Worm (Caenorhabditis elegans) whole organism, dauer: ENCODE data around the gene clec-210.

Experiments
- unc-62 ChIP-seq: sonication (generic microtip); optimal IDR thresholded peaks from 2 replicates; lab custom pipeline; 2017; ENCODE audit warnings: missing biosample characterization, missing genetic modification reagents, missing genetic modification characterization

clec-210 gene

DNA sequence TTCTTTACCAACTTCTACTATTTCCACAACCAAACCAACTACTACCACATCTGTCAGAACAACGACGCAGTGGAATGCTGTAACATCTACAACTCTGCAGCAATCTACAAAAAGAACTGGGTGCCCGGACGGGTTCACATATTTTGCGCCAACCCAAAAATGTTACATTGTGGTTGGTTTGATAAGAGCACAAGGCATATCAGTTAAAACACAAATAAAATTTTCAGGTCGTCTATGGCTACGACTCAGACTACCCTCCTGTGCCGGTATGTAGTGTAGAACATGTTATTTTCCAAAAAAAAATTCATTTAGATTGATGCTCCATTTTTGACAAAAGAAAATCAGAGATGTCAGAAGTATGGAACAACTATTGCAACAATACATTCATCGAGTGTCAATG, 1.0 kb downstream of the clec-210 start:
- TF ChIP-seq unc-62 (GFP tag; lab: Kevin White, UChicago): no peak

ce11 chrV:3121743-3122142, 3.6 kb downstream of the clec-210 start, which contains the start of gene srt-56:
TSS of gene srt-56 (minus strand) at chrV:3121843.
- TF ChIP-seq unc-62 (GFP tag; lab: Kevin White, UChicago): no peak

ce11 chrV:3122403-3122802, 4.2 kb downstream of the clec-210 start:
- TF ChIP-seq unc-62 (GFP tag; lab: Kevin White, UChicago): no peak

DNA sequence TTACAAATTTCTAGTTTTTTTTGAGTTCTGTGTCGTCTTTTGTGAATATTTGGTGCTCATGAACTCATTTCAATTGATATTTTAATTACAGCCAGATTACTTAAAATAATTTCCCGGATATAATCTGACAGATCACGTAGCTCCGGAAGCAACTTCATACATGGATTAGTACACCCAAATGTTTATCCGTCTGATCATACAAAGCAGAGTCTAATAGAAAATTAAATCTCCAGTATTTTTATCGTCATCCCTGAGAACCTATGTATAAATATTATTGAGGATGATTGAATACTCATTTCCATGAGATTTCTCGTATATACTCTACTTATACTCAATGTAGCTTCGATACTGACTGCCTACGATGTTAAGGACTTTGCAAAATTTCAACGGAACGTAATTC, 6.7 kb downstream of the clec-210 start, which contains the start of gene Y73C8C.12:
Gene Y73C8C.12 (plus strand): TSS at position 301 of the 400 bp plus-strand sequence.
- no peak for TF ChIP-seq unc-62 (GFP tag; lab: Kevin White, UChicago)

ce11 chrV:3127670-3128069, 9.5 kb downstream of the clec-210 start, which contains the start of gene Y73C8C.10:
TSS of gene Y73C8C.10 (minus strand) at chrV:3127770.
- TF ChIP-seq unc-62 (GFP tag; lab: Kevin White, UChicago): no peak

DNA sequence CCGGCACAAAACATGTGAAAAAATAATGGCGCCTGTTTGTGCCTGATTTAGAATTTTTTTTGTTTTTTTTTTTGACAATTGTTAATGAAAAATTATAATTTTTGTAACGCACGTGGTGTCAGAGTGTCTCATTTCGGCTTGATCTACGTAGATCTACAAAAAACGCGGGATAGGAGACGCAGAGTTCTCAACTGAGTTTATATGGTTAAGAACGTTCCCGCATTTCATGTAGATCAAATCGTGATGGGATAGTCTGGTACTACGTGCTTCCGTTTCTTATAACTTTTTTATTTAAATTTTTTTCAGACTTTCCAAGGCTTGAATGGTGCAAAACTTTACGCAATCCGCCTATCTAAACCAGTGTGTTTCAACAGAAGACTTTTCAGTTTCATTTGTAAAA, 10.6 kb downstream of the clec-210 start, which contains the start of gene tat-6:
Gene tat-6 (plus strand): TSS at position 301 of the 400 bp plus-strand sequence.
- no peak for TF ChIP-seq unc-62 (GFP tag; lab: Kevin White, UChicago)

DNA sequence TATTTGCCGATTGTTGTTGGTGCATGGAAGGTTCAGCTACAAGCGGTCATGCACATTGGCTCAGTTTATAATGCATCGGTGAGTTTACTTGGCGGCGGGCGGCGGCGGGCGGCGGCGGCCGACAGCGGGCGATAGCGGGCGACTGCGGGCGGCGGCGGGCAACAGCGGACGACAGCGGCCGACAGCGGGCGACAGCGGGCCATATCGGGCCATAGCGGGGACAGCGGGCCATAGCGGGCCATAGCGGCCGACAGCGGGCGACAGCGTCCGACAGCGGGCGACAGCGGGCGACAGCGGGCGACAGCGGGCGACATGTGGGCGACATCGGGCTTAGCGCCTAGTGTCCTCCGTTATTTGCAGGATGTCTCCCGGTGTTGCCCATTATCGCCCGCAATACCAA, 13.9 kb downstream of the clec-210 start:
- TF ChIP-seq unc-62 (GFP tag; lab: Kevin White, UChicago): no peak

- no peak for TF ChIP-seq unc-62 (GFP tag; lab: Kevin White, UChicago)
Observed at ce11 chrV:3133293-3133755, 15.1 kb downstream of the clec-210 start, which contains the start of gene F02C9.2. TSS of gene F02C9.2 (plus strand) at chrV:3133705.

DNA sequence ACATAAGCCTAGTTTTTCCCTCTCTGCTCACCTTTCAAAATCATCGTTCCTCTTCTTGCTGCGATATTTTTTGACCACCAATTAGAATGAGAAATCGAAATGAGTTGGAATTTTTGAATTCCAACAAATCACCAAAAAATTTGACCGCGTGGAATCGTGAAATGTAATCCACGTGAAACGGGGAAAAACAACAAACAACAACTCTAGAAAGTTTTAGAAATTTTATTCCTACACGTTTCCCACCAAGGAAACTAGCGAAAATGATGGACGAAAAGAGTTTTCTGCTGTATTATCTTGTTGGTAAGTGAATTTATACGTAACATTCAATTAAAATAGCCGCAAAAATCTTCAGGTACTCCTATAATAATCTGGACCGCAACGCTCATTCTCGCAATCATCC, 20.3 kb downstream of the clec-210 start, which contains the start of the genes irld-3 and F02C9.1:
Gene irld-3 (minus strand): TSS at position 101 of the 400 bp plus-strand sequence.
Gene F02C9.1 (plus strand): TSS at position 216 of the 400 bp plus-strand sequence.
- TF ChIP-seq unc-62 (GFP tag; lab: Kevin White, UChicago): no peak

- no peak for TF ChIP-seq unc-62 (GFP tag; lab: Kevin White, UChicago)
Observed at ce11 chrV:3141190-3141589, 23.0 kb downstream of the clec-210 start, which contains the start of gene srab-9. TSS of gene srab-9 (minus strand) at chrV:3141290.

ce11 chrV:3144494-3144893, 26.3 kb downstream of the clec-210 start, which contains the start of gene srab-10:
TSS of gene srab-10 (minus strand) at chrV:3144594.
- no peak for TF ChIP-seq unc-62 (GFP tag; lab: Kevin White, UChicago)

DNA sequence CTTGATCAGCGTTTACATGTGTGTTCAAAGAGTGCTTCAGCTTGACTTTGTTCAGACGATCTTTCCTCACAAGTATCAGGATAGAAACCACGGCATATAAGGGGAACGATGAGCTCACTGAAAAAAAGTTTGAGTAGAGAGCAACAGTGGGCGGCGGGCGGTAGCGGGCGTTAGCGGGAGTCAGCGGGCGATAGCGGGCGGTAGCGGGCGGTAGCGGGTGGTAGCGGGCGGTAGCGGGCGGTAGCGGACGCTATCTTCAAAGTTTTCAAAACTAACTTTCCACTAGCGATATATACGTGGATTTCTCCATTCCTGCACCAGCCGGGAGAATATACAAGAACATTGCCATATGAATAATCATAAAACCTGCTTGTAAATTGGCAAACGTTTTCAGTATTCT, 27.1 kb downstream of the clec-210 start:
- TF ChIP-seq unc-62 (GFP tag; lab: Kevin White, UChicago): no peak

DNA sequence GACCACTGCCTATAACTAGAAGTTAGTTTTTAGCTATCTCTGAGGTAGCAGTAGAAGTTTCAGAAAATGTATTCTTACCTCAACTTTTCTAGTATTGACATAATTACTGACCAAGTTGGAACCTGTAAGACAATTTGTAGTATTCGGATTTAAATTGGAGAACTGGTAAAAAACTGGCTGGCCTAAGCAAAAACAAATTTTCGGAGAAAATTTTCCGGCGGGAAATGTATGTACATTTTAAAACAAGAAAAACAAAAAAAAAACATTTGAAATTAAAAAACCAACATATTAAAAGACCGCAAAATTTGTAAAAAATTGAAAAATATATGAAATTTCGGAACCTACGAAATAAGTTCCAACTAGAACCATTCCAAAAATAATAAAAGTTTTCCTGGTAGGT, 28.8 kb downstream of the clec-210 start, which contains the start of gene srab-11:
Gene srab-11 (minus strand): TSS at position 101 of the 400 bp plus-strand sequence.
- no peak for TF ChIP-seq unc-62 (GFP tag; lab: Kevin White, UChicago)

- TF ChIP-seq unc-62 (GFP tag; lab: Kevin White, UChicago): no peak
Observed at ce11 chrV:3149910-3150428, 31.8 kb downstream of the clec-210 start.

DNA sequence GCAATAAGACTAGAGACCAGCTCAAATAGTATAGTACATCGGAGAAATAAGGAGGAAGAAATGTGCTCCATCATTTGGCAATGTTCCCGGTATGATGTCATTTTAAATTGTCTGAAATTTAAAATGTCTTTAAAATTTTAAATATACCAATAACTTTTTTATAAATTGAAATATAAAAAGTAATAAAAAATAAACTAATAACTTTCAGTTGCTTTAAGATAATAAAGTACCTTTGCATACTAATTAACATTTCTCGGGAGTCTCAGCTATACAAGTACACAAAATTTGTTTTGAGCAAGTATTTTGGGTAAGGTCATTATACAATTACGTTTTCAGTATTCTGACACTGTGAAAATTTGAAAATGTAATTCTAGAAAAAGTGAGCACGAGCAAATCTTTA, 33.7 kb downstream of the clec-210 start, which contains the start of gene srab-6:
Gene srab-6 (minus strand): TSS at position 101 of the 400 bp plus-strand sequence.
- no peak for TF ChIP-seq unc-62 (GFP tag; lab: Kevin White, UChicago)

ce11 chrV:3155072-3155471, 36.9 kb downstream of the clec-210 start, which contains the start of gene srab-7:
TSS of gene srab-7 (minus strand) at chrV:3155172.
- TF ChIP-seq unc-62 (GFP tag; lab: Kevin White, UChicago): no peak

ce11 chrV:3156786-3157185, 38.6 kb downstream of the clec-210 start, which contains the start of gene exh-1:
TSS of gene exh-1 (plus strand) at chrV:3157086.
- no peak for TF ChIP-seq unc-62 (GFP tag; lab: Kevin White, UChicago)
